Fruit fly (Drosophila melanogaster) whole organism, prepupa: ENCODE measurements around the gene homer.

Experiments
- CG10631 ChIP-seq: fragments of 200-800 bp; sonication (Bioruptor generic); optimal IDR thresholded peaks from 2 replicates; lab custom pipeline; 2016; ENCODE audit warnings: missing biosample characterization, missing genetic modification characterization
- CG11294 ChIP-seq: fragments of 200-800 bp; sonication (Bioruptor generic); IDR thresholded peaks from 2 replicates; pipeline ENCODE4 v1.3.6; 2022; ENCODE audit warnings: missing biosample characterization, missing genetic modification characterization
- CG15336 ChIP-seq: fragments of 200-800 bp; sonication (Bioruptor generic); IDR thresholded peaks from 2 replicates; pipeline ENCODE4 v1.3.6; 2022; ENCODE audit warnings: missing biosample characterization, missing genetic modification characterization
- CG16779 ChIP-seq: fragments of 200-800 bp; sonication (Bioruptor generic); optimal IDR thresholded peaks from 3 replicates; lab custom pipeline; 2017; ENCODE audit warnings: missing biosample characterization, mild to moderate bottlenecking, missing genetic modification characterization
- CG3032 ChIP-seq: fragments of 200-800 bp; optimal IDR thresholded peaks from 2 replicates; lab custom pipeline; 2019; ENCODE audit warnings: missing biosample characterization, mild to moderate bottlenecking, missing genetic modification characterization, moderate library complexity
- CG31627 ChIP-seq: fragments of 200-800 bp; sonication (Bioruptor generic); optimal IDR thresholded peaks from 3 replicates; lab custom pipeline; 2016; ENCODE audit warnings: missing biosample characterization, missing genetic modification characterization
- CG32006 ChIP-seq: fragments of 200-800 bp; sonication (Bioruptor generic); optimal IDR thresholded peaks from 3 replicates; lab custom pipeline; 2017; ENCODE audit warnings: missing biosample characterization, mild to moderate bottlenecking, missing genetic modification characterization
- CG34406 ChIP-seq: fragments of 200-800 bp; sonication (Bioruptor generic); optimal IDR thresholded peaks from 3 replicates; lab custom pipeline; 2016; ENCODE audit warnings: missing biosample characterization, missing genetic modification characterization
- CG3919 ChIP-seq: fragments of 200-800 bp; sonication (Bioruptor generic); optimal IDR thresholded peaks from 3 replicates; lab custom pipeline; 2016; ENCODE audit warnings: missing biosample characterization, missing genetic modification characterization
- CG4318 ChIP-seq: fragments of 200-800 bp; sonication (Bioruptor generic); optimal IDR thresholded peaks from 3 replicates; lab custom pipeline; 2017; ENCODE audit warnings: missing biosample characterization, mild to moderate bottlenecking, missing genetic modification characterization
- CG6163 ChIP-seq: fragments of 200-800 bp; sonication (Bioruptor generic); IDR thresholded peaks from 3 replicates; pipeline ENCODE4 v1.3.6; 2022; ENCODE audit warnings: missing biosample characterization, missing genetic modification characterization
- CG6792 ChIP-seq: fragments of 200-800 bp; sonication (Bioruptor generic); optimal IDR thresholded peaks from 3 replicates; lab custom pipeline; 2016; ENCODE audit warnings: missing biosample characterization, missing genetic modification characterization
- CG6854 ChIP-seq: fragments of 200-800 bp; sonication (Bioruptor generic); optimal IDR thresholded peaks from 2 replicates; lab custom pipeline; 2017; ENCODE audit warnings: missing biosample characterization, mild to moderate bottlenecking, missing genetic modification characterization
- CG7368 ChIP-seq: fragments of 200-800 bp; sonication (Bioruptor generic); optimal IDR thresholded peaks from 3 replicates; lab custom pipeline; 2016; ENCODE audit warnings: missing biosample characterization, missing genetic modification characterization
- CG8119 ChIP-seq: fragments of 200-800 bp; sonication (Bioruptor generic); IDR thresholded peaks from 3 replicates; pipeline ENCODE4 v1.3.6; 2022; ENCODE audit warnings: missing biosample characterization, missing genetic modification characterization
- CG8319 ChIP-seq: fragments of 200-800 bp; sonication (Bioruptor generic); optimal IDR thresholded peaks from 3 replicates; lab custom pipeline; 2016; ENCODE audit warnings: missing biosample characterization, missing genetic modification characterization
- CG8632 ChIP-seq: fragments of 200-800 bp; sonication (Bioruptor generic); optimal IDR thresholded peaks from 3 replicates; lab custom pipeline; 2016; ENCODE audit warnings: missing biosample characterization, missing genetic modification characterization
- Eip93F ChIP-seq: fragments of 200-800 bp; sonication (Bioruptor generic); optimal IDR thresholded peaks from 2 replicates; lab custom pipeline; 2016; ENCODE audit warnings: missing biosample characterization, mild to moderate bottlenecking, missing genetic modification characterization
- Ets21C ChIP-seq: fragments of 200-800 bp; sonication (Bioruptor generic); optimal IDR thresholded peaks from 3 replicates; lab custom pipeline; 2016; ENCODE audit warnings: missing biosample characterization, missing genetic modification characterization
- Ets96B ChIP-seq: fragments of 200-800 bp; optimal IDR thresholded peaks from 2 replicates; lab custom pipeline; 2019; ENCODE audit warnings: missing biosample characterization, mild to moderate bottlenecking, missing genetic modification characterization, moderate library complexity
- Hr38 ChIP-seq: sonication (Bioruptor generic); optimal IDR thresholded peaks from 2 replicates; lab custom pipeline; 2016; ENCODE audit warnings: missing biosample characterization, missing genetic modification characterization
- Hr39 ChIP-seq: fragments of 200-800 bp; sonication (Bioruptor generic); optimal IDR thresholded peaks from 2 replicates; lab custom pipeline; 2016; ENCODE audit warnings: missing biosample characterization, missing genetic modification characterization
- Hr4 ChIP-seq: fragments of 200-800 bp; sonication (Bioruptor generic); optimal IDR thresholded peaks from 3 replicates; lab custom pipeline; 2016; ENCODE audit warnings: missing biosample characterization, missing genetic modification characterization
- OdsH ChIP-seq: fragments of 200-800 bp; sonication (Bioruptor generic); optimal IDR thresholded peaks from 3 replicates; lab custom pipeline; 2016; ENCODE audit warnings: missing biosample characterization, missing genetic modification characterization
- Smox ChIP-seq: fragments of 200-800 bp; sonication (Bioruptor generic); optimal IDR thresholded peaks from 3 replicates; lab custom pipeline; 2016; ENCODE audit warnings: missing biosample characterization, missing genetic modification characterization
- Sox102F ChIP-seq: fragments of 200-800 bp; sonication (Bioruptor generic); optimal IDR thresholded peaks from 2 replicates; lab custom pipeline; 2016; ENCODE audit warnings: missing biosample characterization, mild to moderate bottlenecking, missing genetic modification characterization
- Sox14 ChIP-seq: fragments of 200-800 bp; sonication (Bioruptor generic); optimal IDR thresholded peaks from 3 replicates; lab custom pipeline; 2016; ENCODE audit warnings: missing biosample characterization, missing genetic modification characterization
- Sox15 ChIP-seq: fragments of 200-800 bp; sonication (Bioruptor generic); optimal IDR thresholded peaks from 3 replicates; lab custom pipeline; 2016; ENCODE audit warnings: missing biosample characterization, missing genetic modification characterization
- achi ChIP-seq: fragments of 200-800 bp; sonication (Bioruptor generic); optimal IDR thresholded peaks from 3 replicates; lab custom pipeline; 2016; ENCODE audit warnings: missing biosample characterization, missing genetic modification characterization
- acj6 ChIP-seq: fragments of 200-800 bp; sonication (Bioruptor generic); optimal IDR thresholded peaks from 3 replicates; lab custom pipeline; 2016; ENCODE audit warnings: missing biosample characterization, missing genetic modification characterization
- cyc ChIP-seq: fragments of 200-800 bp; sonication (Bioruptor generic); optimal IDR thresholded peaks from 3 replicates; lab custom pipeline; 2016; ENCODE audit warnings: missing biosample characterization, missing genetic modification characterization
- dsx ChIP-seq: fragments of 200-800 bp; optimal IDR thresholded peaks from 3 replicates; lab custom pipeline; 2019; ENCODE audit warnings: missing biosample characterization, mild to moderate bottlenecking, missing genetic modification characterization, moderate library complexity; ENCODE audit not compliant: poor library complexity, severe bottlenecking
- eg ChIP-seq: fragments of 200-800 bp; sonication (Bioruptor generic); IDR thresholded peaks from 3 replicates; pipeline ENCODE4 v1.3.6; 2022; ENCODE audit warnings: missing biosample characterization, missing genetic modification characterization
- fd59A ChIP-seq: fragments of 200-800 bp; sonication (Bioruptor generic); optimal IDR thresholded peaks from 2 replicates; lab custom pipeline; 2017; ENCODE audit warnings: missing biosample characterization, mild to moderate bottlenecking, missing genetic modification characterization, missing genetic modification reagents
- fd85E ChIP-seq: fragments of 200-800 bp; sonication (Bioruptor generic); optimal IDR thresholded peaks from 3 replicates; lab custom pipeline; 2016; ENCODE audit warnings: missing biosample characterization, missing genetic modification characterization
- fkh ChIP-seq: fragments of 200-800 bp; sonication (Bioruptor generic); optimal IDR thresholded peaks from 3 replicates; lab custom pipeline; 2017; ENCODE audit warnings: missing biosample characterization, mild to moderate bottlenecking, missing genetic modification characterization, moderate library complexity
- net ChIP-seq: fragments of 200-800 bp; sonication (Bioruptor generic); optimal IDR thresholded peaks from 3 replicates; lab custom pipeline; 2016; ENCODE audit warnings: missing biosample characterization, missing genetic modification characterization
- pdm3 ChIP-seq: fragments of 200-800 bp; sonication (Bioruptor generic); optimal IDR thresholded peaks from 3 replicates; lab custom pipeline; 2016; ENCODE audit warnings: missing biosample characterization, missing genetic modification characterization
- salr ChIP-seq, 2 experiments: fragments of 200-800 bp; sonication (Bioruptor generic); optimal IDR thresholded peaks; 3 replicates each; lab custom pipeline; 2016 to 2018; ENCODE audit warnings: missing biosample characterization in 2 of 2, missing genetic modification characterization in 2 of 2, mild to moderate bottlenecking in 1 of 2
- spab ChIP-seq: fragments of 200-800 bp; sonication (Bioruptor generic); optimal IDR thresholded peaks from 2 replicates; lab custom pipeline; 2017; ENCODE audit warnings: missing biosample characterization, mild to moderate bottlenecking, missing genetic modification characterization, missing genetic modification reagents
- svp ChIP-seq: fragments of 200-800 bp; sonication (Bioruptor generic); peaks from one replicate; lab custom pipeline; 2016; ENCODE audit warnings: missing biosample characterization, missing genetic modification characterization
- topi ChIP-seq: fragments of 200-800 bp; sonication (Bioruptor generic); optimal IDR thresholded peaks from 3 replicates; lab custom pipeline; 2016; ENCODE audit warnings: missing biosample characterization, missing genetic modification characterization

homer gene

dm6 chr2L:6673211-6674012, 49.7 kb downstream of the homer start, which contains the start of gene Spn27A (continued):
- TF ChIP-seq OdsH (GFP tag; lab: Kevin White, UChicago) = peak; percentile 81
- TF ChIP-seq CG34406 (GFP tag; lab: Kevin White, UChicago) = no peak
- no peak; the same call in 2 of the 3 replicates for TF ChIP-seq CG6163 (GFP tag; lab: Robert Waterston, UW)
- TF ChIP-seq Hr39 (GFP tag; lab: Kevin White, UChicago) = no peak
- no peak for TF ChIP-seq CG10631 (GFP tag; lab: Kevin White, UChicago)
- TF ChIP-seq salr (GFP tag; optimal IDR thresholded peaks at IDR 0.05; lab: Kevin White, UChicago) = no peak
- peak; percentile 67 for TF ChIP-seq Sox15
- TF ChIP-seq CG32006 (GFP tag; lab: Kevin White, UChicago) = no peak
- peak; percentile 66 for TF ChIP-seq CG8632 (GFP tag; lab: Kevin White, UChicago)
- TF ChIP-seq acj6 (GFP tag; lab: Kevin White, UChicago) = peak; percentile 78
- TF ChIP-seq CG4318 (GFP tag; lab: Kevin White, UChicago) = no peak
- TF ChIP-seq CG8319 (GFP tag; lab: Kevin White, UChicago) = peak; percentile 49
- peak; percentile 73 for TF ChIP-seq CG6854
- no peak for TF ChIP-seq CG3919
- peak; percentile 33 for TF ChIP-seq fkh (GFP tag; lab: Kevin White, UChicago)
- peak; percentile 45 for TF ChIP-seq Ets21C (GFP tag; lab: Kevin White, UChicago)
- no peak for TF ChIP-seq CG16779 (tag; lab: Kevin White, UChicago)
- TF ChIP-seq achi (GFP tag; lab: Kevin White, UChicago) = no peak
- TF ChIP-seq dsx (GFP tag; lab: Kevin White, UChicago) = no peak
- TF ChIP-seq Sox102F = no peak
- TF ChIP-seq topi = peak; percentile 72
- peak; percentile 16 for TF ChIP-seq fd85E (GFP tag; lab: Kevin White, UChicago)
- peak; percentile 73 for TF ChIP-seq CG3032 (tag; lab: Kevin White, UChicago)
- TF ChIP-seq eg (GFP tag; lab: Robert Waterston, UW) = peak; percentile 82
- TF ChIP-seq pdm3 (GFP tag; lab: Kevin White, UChicago) = no peak
- TF ChIP-seq Eip93F (GFP tag; lab: Kevin White, UChicago) = no peak
- peak; percentile 88 for TF ChIP-seq Hr4
- peak; percentile 52; the same call in 1 of the 2 replicates for TF ChIP-seq CG11294 (GFP tag; lab: Robert Waterston, UW)
- peak; percentile 79 for TF ChIP-seq CG15336 (GFP tag; lab: Robert Waterston, UW)
- TF ChIP-seq CG31627 (GFP tag; lab: Kevin White, UChicago) = peak; percentile 72
- peak; percentile 68 for TF ChIP-seq cyc (GFP tag; lab: Kevin White, UChicago)
- TF ChIP-seq CG6792 (GFP tag; lab: Kevin White, UChicago) = peak; percentile 65
- TF ChIP-seq net (GFP tag; lab: Kevin White, UChicago) = no peak
- peak; percentile 60 for TF ChIP-seq fd59A
- peak; percentile 85 for TF ChIP-seq Sox14 (GFP tag; lab: Kevin White, UChicago)
- TF ChIP-seq Ets96B (tag; lab: Kevin White, UChicago) = peak; percentile 76
- TF ChIP-seq spab = no peak
- TF ChIP-seq CG7368 (GFP tag; lab: Kevin White, UChicago) = no peak
- TF ChIP-seq Smox = no peak
- peak; percentile 73 for TF ChIP-seq CG8119
- TF ChIP-seq svp = no peak
- TF ChIP-seq, all 60 proteins: peak for 32

- peak; percentile 55 for TF ChIP-seq svp
- TF ChIP-seq Hr38 = no peak
- peak; percentile 11 for TF ChIP-seq fkh (GFP tag; lab: Kevin White, UChicago)
- TF ChIP-seq, all 60 proteins: peak for 2
Measured at dm6 chr2L:6671409-6671808, 51.8 kb downstream of the homer start.
